Fruit fly (Drosophila melanogaster): ENCODE results near the gene CG14687.

The CG14687 gene

dm6 chr3R:10826796-10827524 lies 34.3 kb downstream of the CG14687 start, which contains the start of gene Cad86C:
TSS of gene Cad86C (plus strand) at chr3R:10827079.
- TF ChIP-seq Pif1A (GFP tag; optimal IDR thresholded peaks at IDR 0.05): peak; percentile 51
- no peak for TF ChIP-seq D1 (tag; optimal IDR thresholded peaks at IDR 0.05)
- peak; percentile 54 for TF ChIP-seq Pif1B (GFP tag; optimal IDR thresholded peaks at IDR 0.05)
- no peak for TF ChIP-seq rn (GFP tag; IDR thresholded peaks at IDR 0.05)
- TF ChIP-seq Snoo (tag; optimal IDR thresholded peaks at IDR 0.05): peak; percentile 10
- TF ChIP-seq CG12605 (GFP tag; IDR thresholded peaks at IDR 0.05): peak; percentile 68
- TF ChIP-seq CG17806 (tag; optimal IDR thresholded peaks at IDR 0.05): no peak
- TF ChIP-seq CG15710 (tag; optimal IDR thresholded peaks at IDR 0.05): no peak
- no peak for TF ChIP-seq CG10348 (GFP tag; IDR thresholded peaks at IDR 0.05)
- no peak for TF ChIP-seq gl (tag; optimal IDR thresholded peaks at IDR 0.05)
- TF ChIP-seq CG4496 (GFP tag; IDR thresholded peaks at IDR 0.05): peak; percentile 53; the same call in 2 of the 3 replicates
- TF ChIP-seq CG9948 (tag; optimal IDR thresholded peaks at IDR 0.05): no peak
- TF ChIP-seq CG34367 (tag; optimal IDR thresholded peaks at IDR 0.05): no peak
- peak; percentile 25 for TF ChIP-seq CG13204 (GFP tag; optimal IDR thresholded peaks at IDR 0.05)
- peak; percentile 75 for TF ChIP-seq EcR (GFP tag; optimal IDR thresholded peaks at IDR 0.05)
- peak; percentile 72 for TF ChIP-seq Ets98B (GFP tag; IDR thresholded peaks at IDR 0.05)
- TF ChIP-seq CG8159 (tag; optimal IDR thresholded peaks at IDR 0.05): peak; percentile 19
- TF ChIP-seq fd96Ca (GFP tag; IDR thresholded peaks at IDR 0.05): peak; percentile 54; the same call in 2 of the 3 replicates
- peak; percentile 7 for TF ChIP-seq CG14655 (GFP tag; optimal IDR thresholded peaks at IDR 0.05)
- TF ChIP-seq CG32121 (GFP tag; IDR thresholded peaks at IDR 0.05): peak; percentile 44; the same call in 1 of the 2 replicates
- peak; percentile 7 for TF ChIP-seq CG8301 (tag; optimal IDR thresholded peaks at IDR 0.05)

dm6 chr3R:10828688-10829087 lies 36.0 kb downstream of the CG14687 start:
- TF ChIP-seq CG8301 (tag; optimal IDR thresholded peaks at IDR 0.05): no peak
- no peak for TF ChIP-seq Pif1A (GFP tag; optimal IDR thresholded peaks at IDR 0.05)
- no peak for TF ChIP-seq Ets98B (GFP tag; IDR thresholded peaks at IDR 0.05)
- TF ChIP-seq D1 (tag; optimal IDR thresholded peaks at IDR 0.05): no peak
- no peak for TF ChIP-seq CG13204 (GFP tag; optimal IDR thresholded peaks at IDR 0.05)

- TF ChIP-seq CG15710 (tag; optimal IDR thresholded peaks at IDR 0.05) (peak; percentile 77), CG13204 (GFP tag; optimal IDR thresholded peaks at IDR 0.05) (no peak), gl (tag; optimal IDR thresholded peaks at IDR 0.05) (peak; percentile 23), CG14655 (GFP tag; optimal IDR thresholded peaks at IDR 0.05) (peak; percentile 67), CG4496 (GFP tag; IDR thresholded peaks at IDR 0.05) (no peak), CG17806 (tag; optimal IDR thresholded peaks at IDR 0.05) (peak; percentile 72), CG32121 (GFP tag; IDR thresholded peaks at IDR 0.05) (no peak), CG8159 (tag; optimal IDR thresholded peaks at IDR 0.05) (peak; percentile 80), CG34367 (tag; optimal IDR thresholded peaks at IDR 0.05) (peak; percentile 70), Pif1A (GFP tag; optimal IDR thresholded peaks at IDR 0.05) (peak; percentile 42), CG8301 (tag; optimal IDR thresholded peaks at IDR 0.05) (peak; percentile 54), D1 (tag; optimal IDR thresholded peaks at IDR 0.05) (no peak), CG9948 (tag; optimal IDR thresholded peaks at IDR 0.05) (peak; percentile 74), Pif1B (GFP tag; optimal IDR thresholded peaks at IDR 0.05) (peak; percentile 14)
These were observed 37.0 kb downstream of the CG14687 start for dm6 chr3R:10829746-10830145.

- TF ChIP-seq CG8301 (tag; optimal IDR thresholded peaks at IDR 0.05) (peak; percentile 96), fd96Ca (GFP tag; IDR thresholded peaks at IDR 0.05) (peak; percentile 97), rn (GFP tag; IDR thresholded peaks at IDR 0.05) (peak; percentile 79), Snoo (tag; optimal IDR thresholded peaks at IDR 0.05) (peak; percentile 27), CG10348 (GFP tag; IDR thresholded peaks at IDR 0.05) (peak; percentile 38; the same call in 1 of the 2 replicates), CG8159 (tag; optimal IDR thresholded peaks at IDR 0.05) (peak; percentile 91), CG34367 (tag; optimal IDR thresholded peaks at IDR 0.05) (peak; percentile 62), Pif1B (GFP tag; optimal IDR thresholded peaks at IDR 0.05) (peak; percentile 88), CG17806 (tag; optimal IDR thresholded peaks at IDR 0.05) (peak; percentile 94), Pif1A (GFP tag; optimal IDR thresholded peaks at IDR 0.05) (peak; percentile 92), Ets98B (GFP tag; IDR thresholded peaks at IDR 0.05) (peak; percentile 90), CG15710 (tag; optimal IDR thresholded peaks at IDR 0.05) (peak; percentile 73), CG12605 (GFP tag; IDR thresholded peaks at IDR 0.05) (peak; percentile 77), CG9948 (tag; optimal IDR thresholded peaks at IDR 0.05) (peak; percentile 89), CG14655 (GFP tag; optimal IDR thresholded peaks at IDR 0.05) (peak; percentile 96), CG4496 (GFP tag; IDR thresholded peaks at IDR 0.05) (peak; percentile 96), CG13204 (GFP tag; optimal IDR thresholded peaks at IDR 0.05) (peak; percentile 37), D1 (tag; optimal IDR thresholded peaks at IDR 0.05) (peak; percentile 72), gl (tag; optimal IDR thresholded peaks at IDR 0.05) (peak; percentile 91), EcR (GFP tag; optimal IDR thresholded peaks at IDR 0.05) (no peak), CG32121 (GFP tag; IDR thresholded peaks at IDR 0.05) (peak; percentile 93)
These were observed 39.9 kb downstream of the CG14687 start for dm6 chr3R:10832526-10833165.

- TF ChIP-seq CG10348 (GFP tag; IDR thresholded peaks at IDR 0.05) (peak; percentile 75), Pif1A (GFP tag; optimal IDR thresholded peaks at IDR 0.05) (peak; percentile 96), CG8159 (tag; optimal IDR thresholded peaks at IDR 0.05) (peak; percentile 93), CG14655 (GFP tag; optimal IDR thresholded peaks at IDR 0.05) (peak; percentile 96), CG13204 (GFP tag; optimal IDR thresholded peaks at IDR 0.05) (peak; percentile 96), CG17806 (tag; optimal IDR thresholded peaks at IDR 0.05) (peak; percentile 94), D1 (tag; optimal IDR thresholded peaks at IDR 0.05) (peak; percentile 68), Pif1B (GFP tag; optimal IDR thresholded peaks at IDR 0.05) (peak; percentile 96), CG32121 (GFP tag; IDR thresholded peaks at IDR 0.05) (peak; percentile 93), fd96Ca (GFP tag; IDR thresholded peaks at IDR 0.05) (peak; percentile 97), CG34367 (tag; optimal IDR thresholded peaks at IDR 0.05) (peak; percentile 95), CG12605 (GFP tag; IDR thresholded peaks at IDR 0.05) (peak; percentile 96), EcR (GFP tag; optimal IDR thresholded peaks at IDR 0.05) (peak; percentile 67), CG9948 (tag; optimal IDR thresholded peaks at IDR 0.05) (peak; percentile 94), Ets98B (GFP tag; IDR thresholded peaks at IDR 0.05) (peak; percentile 96), CG4496 (GFP tag; IDR thresholded peaks at IDR 0.05) (peak; percentile 97), rn (GFP tag; IDR thresholded peaks at IDR 0.05) (peak; percentile 92), CG8301 (tag; optimal IDR thresholded peaks at IDR 0.05) (peak; percentile 96), Snoo (tag; optimal IDR thresholded peaks at IDR 0.05) (peak; percentile 96), gl (tag; optimal IDR thresholded peaks at IDR 0.05) (peak; percentile 92), CG15710 (tag; optimal IDR thresholded peaks at IDR 0.05) (peak; percentile 94)
These were observed 42.2 kb downstream of the CG14687 start for dm6 chr3R:10834893-10835292.
